Worm (Caenorhabditis elegans) whole organism, L1 larva: ENCODE results near the gene farl-11.
"Not testable (repeated sequence)": the region's sequence is repeated elsewhere in the genome, so short reads cannot be mapped to it uniquely, and the experiment has no call there.

ENCODE experiments used
- C04F5.9 ChIP-seq: sonication (generic microtip); optimal IDR thresholded peaks from 2 replicates; lab custom pipeline; 2016; ENCODE audit warnings: missing genetic modification characterization, missing compliant biosample characterization
- C34B4.2 ChIP-seq: sonication (generic microtip); optimal IDR thresholded peaks from 2 replicates; lab custom pipeline; 2017; ENCODE audit warnings: mild to moderate bottlenecking, missing genetic modification characterization, missing compliant biosample characterization
- F16B12.6 ChIP-seq: fragments of 150-350 bp; optimal IDR thresholded peaks from 2 replicates; lab custom pipeline; 2014; ENCODE audit warnings: missing biosample characterization, missing genetic modification characterization
- alr-1 ChIP-seq: fragments of 200-800 bp; sonication (Bioruptor generic); optimal IDR thresholded peaks from 2 replicates; lab custom pipeline; 2018; ENCODE audit warnings: borderline replicate concordance, mild to moderate bottlenecking, missing genetic modification characterization, missing compliant biosample characterization
- ceh-8 ChIP-seq: fragments of 200-800 bp; sonication (Bioruptor generic); optimal IDR thresholded peaks from 2 replicates; lab custom pipeline; 2018; ENCODE audit warnings: mild to moderate bottlenecking, missing genetic modification characterization, moderate library complexity, missing compliant biosample characterization
- ceh-82 ChIP-seq, 3 experiments: fragments of 150-350 bp in 1 of 3; sonication (generic microtip) in 2 of 3; optimal IDR thresholded peaks; 2 replicates each; lab custom pipeline; 2014 to 2017; ENCODE audit warnings: missing biosample characterization in 3 of 3, missing genetic modification characterization in 3 of 3
- ceh-88 ChIP-seq: fragments of 200-800 bp; sonication (Bioruptor generic); IDR thresholded peaks from 2 replicates; pipeline ENCODE4 v1.3.6; 2022; ENCODE audit warnings: missing genetic modification characterization, missing compliant biosample characterization
- ces-1 ChIP-seq: fragments of 150-350 bp; optimal IDR thresholded peaks from 2 replicates; lab custom pipeline; 2014; ENCODE audit warnings: missing biosample characterization, missing genetic modification reagents, missing genetic modification characterization
- dpl-1 ChIP-seq, 3 experiments: fragments of 150-350 bp in 2 of 3; sonication (generic microtip) in 1 of 3; optimal IDR thresholded peaks; 2 replicates each; lab custom pipeline; 2014 to 2017; ENCODE audit warnings: missing biosample characterization in 3 of 3, missing genetic modification characterization in 3 of 3, missing genetic modification reagents in 3 of 3
- dsc-1 ChIP-seq: sonication (generic microtip); optimal IDR thresholded peaks from 2 replicates; lab custom pipeline; 2016; ENCODE audit warnings: mild to moderate bottlenecking, missing genetic modification characterization, missing compliant biosample characterization
- efl-1 ChIP-seq, 4 experiments: fragments of 150-350 bp; optimal IDR thresholded peaks in 3 of 4; peaks in 1 of 4; 1 replicate in 1 of 4; 2 replicates in 3 of 4; lab custom pipeline; 2014; ENCODE audit warnings: missing biosample characterization in 2 of 4, missing genetic modification characterization in 2 of 4, missing genetic modification reagents in 2 of 4
- egl-13 ChIP-seq: sonication (generic microtip); optimal IDR thresholded peaks from 2 replicates; lab custom pipeline; 2016; ENCODE audit warnings: missing genotype, missing genetic modification reagents, missing genetic modification characterization, missing compliant biosample characterization
- egl-27 ChIP-seq, 2 experiments: fragments of 150-350 bp in 1 of 2; sonication (generic microtip); optimal IDR thresholded peaks; 3 replicates each; lab custom pipeline; 2017 to 2018; ENCODE audit warnings: missing biosample characterization in 2 of 2, missing genetic modification characterization in 2 of 2, missing genetic modification reagents in 2 of 2
- ets-5 ChIP-seq: fragments of 200-800 bp; sonication (Bioruptor generic); IDR thresholded peaks from 2 replicates; pipeline ENCODE4 v1.3.6; 2022; ENCODE audit warnings: missing genetic modification characterization, missing compliant biosample characterization
- fkh-4 ChIP-seq: sonication (generic microtip); optimal IDR thresholded peaks from 2 replicates; lab custom pipeline; 2016; ENCODE audit warnings: missing compliant biosample characterization, missing genetic modification characterization, borderline replicate concordance
- fkh-8 ChIP-seq: sonication (generic microtip); optimal IDR thresholded peaks from 2 replicates; lab custom pipeline; 2016; ENCODE audit warnings: mild to moderate bottlenecking, missing genetic modification characterization, missing compliant biosample characterization
- fos-1 ChIP-seq: fragments of 150-350 bp; optimal IDR thresholded peaks from 2 replicates; lab custom pipeline; 2014; ENCODE audit warnings: missing biosample characterization, missing genetic modification characterization
- grh-1 ChIP-seq: fragments of 200-800 bp; sonication (Bioruptor generic); IDR thresholded peaks from 2 replicates; pipeline ENCODE4 v1.3.6; 2022; ENCODE audit warnings: missing genetic modification reagents, missing genetic modification characterization, missing compliant biosample characterization
- hlh-17 ChIP-seq: fragments of 200-800 bp; sonication (Bioruptor generic); optimal IDR thresholded peaks from 2 replicates; lab custom pipeline; 2018; ENCODE audit warnings: missing genetic modification characterization, mild to moderate bottlenecking, missing compliant biosample characterization, moderate library complexity, borderline replicate concordance
- jun-1 ChIP-seq: fragments of 150-350 bp; optimal IDR thresholded peaks from 2 replicates; lab custom pipeline; 2014; ENCODE audit warnings: missing biosample characterization, missing genetic modification reagents, missing genetic modification characterization
- lin-14 ChIP-seq: fragments of 200-800 bp; sonication (Bioruptor generic); optimal IDR thresholded peaks from 2 replicates; lab custom pipeline; 2018; ENCODE audit warnings: mild to moderate bottlenecking, missing genetic modification characterization, moderate library complexity, missing compliant biosample characterization
- lsy-2 ChIP-seq, 2 experiments: fragments of 150-350 bp; optimal IDR thresholded peaks; 2 replicates each; lab custom pipeline; 2014; ENCODE audit warnings: missing biosample characterization in 2 of 2, missing genetic modification characterization in 2 of 2
- mep-1 ChIP-seq: fragments of 150-350 bp; optimal IDR thresholded peaks from 2 replicates; lab custom pipeline; 2014; ENCODE audit warnings: missing biosample characterization, missing genetic modification characterization
- nhr-11 ChIP-seq: fragments of 150-350 bp; optimal IDR thresholded peaks from 2 replicates; lab custom pipeline; 2014; ENCODE audit warnings: missing biosample characterization, missing genetic modification characterization
- nhr-12 ChIP-seq: sonication (generic microtip); optimal IDR thresholded peaks from 2 replicates; lab custom pipeline; 2017; ENCODE audit warnings: missing biosample characterization, missing genetic modification characterization
- nhr-47 ChIP-seq: sonication (generic microtip); optimal IDR thresholded peaks from 2 replicates; lab custom pipeline; 2016; ENCODE audit warnings: mild to moderate bottlenecking, missing genetic modification characterization, moderate library complexity, missing compliant biosample characterization
- nhr-76 ChIP-seq: sonication (generic microtip); optimal IDR thresholded peaks from 2 replicates; lab custom pipeline; 2017; ENCODE audit warnings: missing biosample characterization, missing genetic modification characterization
- nhr-77 ChIP-seq: fragments of 150-350 bp; optimal IDR thresholded peaks from 2 replicates; lab custom pipeline; 2014; ENCODE audit warnings: missing biosample characterization, missing genetic modification characterization
- nhr-84 ChIP-seq: sonication (generic microtip); optimal IDR thresholded peaks from 2 replicates; lab custom pipeline; 2017; ENCODE audit warnings: missing biosample characterization, missing genetic modification characterization
- nhr-85 ChIP-seq: sonication (generic microtip); peaks from one replicate; lab custom pipeline; 2016; ENCODE audit warnings: missing genetic modification characterization, inconsistent platforms, missing compliant biosample characterization
- pax-3 ChIP-seq: fragments of 200-800 bp; sonication (Bioruptor generic); optimal IDR thresholded peaks from 2 replicates; lab custom pipeline; 2018; ENCODE audit warnings: mild to moderate bottlenecking, missing genetic modification characterization, moderate library complexity, missing compliant biosample characterization
- pqm-1 ChIP-seq: sonication (generic microtip); optimal IDR thresholded peaks from 3 replicates; lab custom pipeline; 2017; ENCODE audit warnings: missing biosample characterization, missing genetic modification characterization
- rnt-1 ChIP-seq: sonication (generic microtip); optimal IDR thresholded peaks from 2 replicates; lab custom pipeline; 2016; ENCODE audit warnings: mild to moderate bottlenecking, missing genetic modification characterization, moderate library complexity, missing compliant biosample characterization
- skn-1 ChIP-seq: fragments of 150-350 bp; optimal IDR thresholded peaks from 2 replicates; lab custom pipeline; 2014; ENCODE audit warnings: missing biosample characterization, missing genetic modification characterization
- sptf-1 ChIP-seq: fragments of 150-350 bp; optimal IDR thresholded peaks from 2 replicates; lab custom pipeline; 2014; ENCODE audit warnings: missing biosample characterization, missing genetic modification characterization
- sup-37 ChIP-seq: fragments of 200-800 bp; sonication (Bioruptor generic); optimal IDR thresholded peaks from 2 replicates; lab custom pipeline; 2018; ENCODE audit warnings: mild to moderate bottlenecking, missing genetic modification characterization, missing compliant biosample characterization
- tlp-1 ChIP-seq: fragments of 150-350 bp; optimal IDR thresholded peaks from 2 replicates; lab custom pipeline; 2014; ENCODE audit warnings: missing biosample characterization, missing genetic modification characterization
- unc-130 ChIP-seq: fragments of 150-350 bp; optimal IDR thresholded peaks from 2 replicates; lab custom pipeline; 2017; ENCODE audit warnings: missing biosample characterization, missing genetic modification characterization, inconsistent platforms
- unc-86 ChIP-seq: sonication (generic microtip); optimal IDR thresholded peaks from 2 replicates; lab custom pipeline; 2016; ENCODE audit warnings: missing genetic modification characterization, missing compliant biosample characterization
- unc-98 ChIP-seq: fragments of 200-800 bp; sonication (Bioruptor generic); IDR thresholded peaks from 2 replicates; pipeline ENCODE4 v1.3.6; 2022; ENCODE audit warnings: missing genetic modification characterization, missing compliant biosample characterization
- xbp-1 ChIP-seq: sonication (generic microtip); optimal IDR thresholded peaks from 2 replicates; lab custom pipeline; 2016; ENCODE audit warnings: missing genetic modification characterization, missing compliant biosample characterization
- zip-4 ChIP-seq: fragments of 200-800 bp; sonication (Bioruptor generic); optimal IDR thresholded peaks from 2 replicates; lab custom pipeline; 2018; ENCODE audit warnings: mild to moderate bottlenecking, missing genetic modification characterization, moderate library complexity, missing compliant biosample characterization
- ztf-11 ChIP-seq, 2 experiments: sonication (generic microtip); optimal IDR thresholded peaks; 2 replicates each; lab custom pipeline; 2016 to 2017; ENCODE audit warnings: missing genetic modification characterization in 2 of 2, missing biosample characterization in 1 of 2, missing compliant biosample characterization in 1 of 2
- ztf-4 ChIP-seq: fragments of 150-350 bp; optimal IDR thresholded peaks from 2 replicates; lab custom pipeline; 2014; ENCODE audit warnings: missing biosample characterization, missing genetic modification characterization

farl-11 gene

ce11 chrII:7104794-7105613 lies at the start of gene farl-11, which contains the start of gene rpl-33 (continued):
- TF ChIP-seq grh-1 (peak; percentile 53; the same call in 1 of the 2 replicates), rnt-1 (tag; lab: Kevin White, UChicago) (peak; percentile 78), nhr-85 (tag; lab: Kevin White, UChicago) (peak; percentile 90), unc-86 (tag; lab: Kevin White, UChicago) (peak; percentile 68), nhr-77 (tag; lab: Kevin White, UChicago) (peak; percentile 80), hlh-17 (GFP tag; lab: Kevin White, UChicago) (no peak), pax-3 (peak; percentile 34), unc-98 (no peak), egl-13 (peak; percentile 34), nhr-11 (peak; percentile 39), dpl-1 (GFP tag; optimal IDR thresholded peaks at IDR 0.05; lab: Kevin White, UChicago) (peak; percentile 75 to 83 (median 81)), sptf-1 (tag; lab: Kevin White, UChicago) (no peak), C04F5.9 (tag; lab: Kevin White, UChicago) (peak; percentile 58), ceh-8 (GFP tag; lab: Kevin White, UChicago) (no peak), mep-1 (tag; lab: Kevin White, UChicago) (peak; percentile 96), ets-5 (no peak)

DNA sequence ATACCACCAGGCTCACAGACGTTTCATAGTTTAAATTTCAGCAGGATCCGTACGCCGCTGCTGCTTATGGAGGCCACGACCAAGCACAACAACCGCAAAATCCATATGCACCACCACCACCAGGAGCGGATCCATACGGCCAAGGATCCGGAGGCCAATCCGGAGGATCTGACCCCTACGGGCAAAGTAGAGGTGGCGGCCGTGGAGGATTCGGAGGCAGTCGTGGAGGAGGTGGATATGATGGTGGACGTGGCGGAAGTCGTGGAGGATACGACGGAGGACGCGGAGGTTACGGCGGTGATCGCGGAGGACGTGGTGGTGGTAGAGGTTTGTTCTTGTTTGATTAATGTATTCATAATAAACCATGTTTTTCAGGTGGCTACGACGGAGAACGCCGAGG lies 48.3 kb upstream of the farl-11 start:
- TF ChIP-seq efl-1 (optimal IDR thresholded peaks at IDR 0.05; lab: Kevin White, UChicago): not testable (repeated sequence)
- TF ChIP-seq efl-1 (GFP tag; optimal IDR thresholded peaks at IDR 0.05 in 1 of 2; lab: Kevin White, UChicago): peak in 1 of 2 experiments; percentile 50
- TF ChIP-seq, all 84 proteins: peak for 1; not testable (repeated sequence) for 83

DNA sequence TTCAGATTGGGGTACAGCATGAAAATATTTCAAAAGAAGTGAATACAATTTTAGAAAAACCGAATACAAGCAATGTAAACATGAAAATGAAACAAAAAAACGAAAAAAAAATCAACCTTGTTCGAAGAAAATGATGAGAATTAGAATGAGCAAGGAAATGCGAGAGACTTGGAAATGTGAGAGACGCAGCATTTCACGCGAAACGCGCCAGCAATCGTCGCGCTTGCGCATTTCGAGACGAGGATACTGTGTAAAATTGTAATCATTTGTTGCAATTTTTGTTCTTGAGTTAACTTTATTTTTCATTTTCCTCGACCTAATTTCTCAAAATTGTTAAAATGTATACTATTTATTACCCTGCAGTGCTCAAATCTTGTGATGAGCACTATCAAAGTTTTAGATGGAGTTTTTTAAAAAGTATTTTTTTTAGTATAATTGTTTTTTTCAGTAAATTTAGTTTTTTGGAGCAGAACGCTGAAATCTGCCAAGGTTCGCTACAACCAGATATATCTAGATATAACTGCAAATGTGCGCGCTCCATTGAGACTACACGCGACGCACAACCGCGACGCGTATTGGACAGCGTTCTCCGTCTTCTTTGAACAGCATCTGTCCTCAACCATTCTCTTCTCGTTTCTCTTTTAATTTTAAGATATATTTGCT lies 47.3 kb upstream of the farl-11 start, which contains the start of gene fust-1:
fust-1 (plus strand) TSS at position 613 of the 663 bp plus-strand sequence.
- no peak for TF ChIP-seq nhr-84 (tag; lab: Kevin White, UChicago)
- TF ChIP-seq egl-27 (tag; optimal IDR thresholded peaks at IDR 0.05; lab: Kevin White, UChicago): peak in 1 of 2 experiments; percentile 24
- peak; percentile 87 for TF ChIP-seq fos-1 (tag; lab: Kevin White, UChicago)
- peak; percentile 97 for TF ChIP-seq lin-14 (GFP tag; lab: Kevin White, UChicago)
- TF ChIP-seq unc-130: peak; percentile 98
- TF ChIP-seq nhr-85 (tag; lab: Kevin White, UChicago): peak; percentile 99
- peak in 1 of 2 experiments; percentile 86 for TF ChIP-seq ztf-11 (tag; optimal IDR thresholded peaks at IDR 0.05; lab: Kevin White, UChicago)
- TF ChIP-seq F16B12.6 (tag; lab: Kevin White, UChicago): peak; percentile 78
- TF ChIP-seq jun-1 (tag; lab: Kevin White, UChicago): peak; percentile 96
- TF ChIP-seq sup-37 (GFP tag; lab: Kevin White, UChicago): peak; percentile 90
- TF ChIP-seq unc-86 (tag; lab: Kevin White, UChicago): peak; percentile 95
- no peak for TF ChIP-seq pqm-1 (tag; lab: Kevin White, UChicago)
- TF ChIP-seq tlp-1 (tag; lab: Kevin White, UChicago): no peak
- TF ChIP-seq ceh-88 (GFP tag; lab: Robert Waterston, UW): peak; percentile 81
- TF ChIP-seq sptf-1 (tag; lab: Kevin White, UChicago): no peak
- peak; percentile 86 to 91 (median 88) for TF ChIP-seq dpl-1 (GFP tag; optimal IDR thresholded peaks at IDR 0.05; lab: Kevin White, UChicago)
- TF ChIP-seq C34B4.2 (tag; lab: Kevin White, UChicago): peak; percentile 50
- peak; percentile 98 for TF ChIP-seq dsc-1 (tag; lab: Kevin White, UChicago)
- TF ChIP-seq efl-1 (optimal IDR thresholded peaks at IDR 0.05; lab: Kevin White, UChicago): peak; percentile 94 to 96
- peak; percentile 86 to 99 for TF ChIP-seq efl-1 (GFP tag; optimal IDR thresholded peaks at IDR 0.05 in 1 of 2; lab: Kevin White, UChicago)
- peak; percentile 97 for TF ChIP-seq rnt-1 (tag; lab: Kevin White, UChicago)
- TF ChIP-seq alr-1 (tag; lab: Kevin White, UChicago): no peak
- no peak for TF ChIP-seq ces-1
- no peak for TF ChIP-seq nhr-12 (tag; lab: Kevin White, UChicago)
- peak; percentile 81 for TF ChIP-seq fkh-4 (tag; lab: Kevin White, UChicago)
- no peak for TF ChIP-seq nhr-76 (tag; lab: Kevin White, UChicago)
- peak; percentile 97 for TF ChIP-seq lsy-2 (tag; optimal IDR thresholded peaks at IDR 0.05; lab: Kevin White, UChicago)
- peak; percentile 96 for TF ChIP-seq xbp-1
- peak; percentile 88 for TF ChIP-seq zip-4 (GFP tag; lab: Kevin White, UChicago)
- TF ChIP-seq ceh-82 (tag; optimal IDR thresholded peaks at IDR 0.05; lab: Kevin White, UChicago): peak; percentile 98 to 99 (median 98)
- peak; percentile 98 for TF ChIP-seq nhr-47
- TF ChIP-seq fkh-8 (tag; lab: Kevin White, UChicago): peak; percentile 94
- TF ChIP-seq skn-1 (tag; lab: Kevin White, UChicago): peak; percentile 98
- no peak for TF ChIP-seq hlh-17 (GFP tag; lab: Kevin White, UChicago)
- TF ChIP-seq ztf-4: peak; percentile 93
